Worm (Caenorhabditis elegans) whole organism, L2 larva: ENCODE results near the gene hrpu-2.

Experiments
- C34F6.9 ChIP-seq: fragments of 150-350 bp; optimal IDR thresholded peaks from 2 replicates; lab custom pipeline; 2014; ENCODE audit warnings: missing biosample characterization, missing genetic modification characterization
- F13H6.1 ChIP-seq: sonication (generic microtip); optimal IDR thresholded peaks from 2 replicates; lab custom pipeline; 2016; ENCODE audit warnings: missing genetic modification characterization, missing compliant biosample characterization
- R02D3.7 ChIP-seq: fragments of 150-350 bp; optimal IDR thresholded peaks from 2 replicates; lab custom pipeline; 2014; ENCODE audit warnings: missing biosample characterization, missing genetic modification characterization
- Y55F3AM.14 ChIP-seq: fragments of 200-800 bp; sonication (Bioruptor generic); optimal IDR thresholded peaks from 2 replicates; lab custom pipeline; 2018; ENCODE audit warnings: mild to moderate bottlenecking, missing genetic modification characterization, missing compliant biosample characterization
- ZK546.5 ChIP-seq: sonication (generic microtip); optimal IDR thresholded peaks from 2 replicates; lab custom pipeline; 2017; ENCODE audit warnings: missing biosample characterization, missing genetic modification characterization
- alr-1 ChIP-seq: fragments of 150-350 bp; optimal IDR thresholded peaks from 2 replicates; lab custom pipeline; 2014; ENCODE audit warnings: missing biosample characterization, missing genetic modification characterization
- aly-2 ChIP-seq: fragments of 150-350 bp; optimal IDR thresholded peaks from 2 replicates; lab custom pipeline; 2014; ENCODE audit warnings: missing biosample characterization, missing genetic modification characterization
- ama-1 ChIP-seq: fragments of 150-350 bp; optimal IDR thresholded peaks from 2 replicates; lab custom pipeline; 2018; ENCODE audit warnings: inconsistent platforms
- blmp-1 ChIP-seq: sonication (generic microtip); optimal IDR thresholded peaks from 2 replicates; lab custom pipeline; 2017; ENCODE audit warnings: missing genetic modification characterization, mild to moderate bottlenecking, missing compliant biosample characterization, antibody characterized with exemption, moderate library complexity; ENCODE audit not compliant: insufficient read depth
- ceh-16 ChIP-seq: fragments of 150-350 bp; optimal IDR thresholded peaks from 2 replicates; lab custom pipeline; 2014; ENCODE audit warnings: missing biosample characterization, missing genetic modification characterization
- crh-2 ChIP-seq: sonication (generic microtip); optimal IDR thresholded peaks from 2 replicates; lab custom pipeline; 2017; ENCODE audit warnings: missing biosample characterization, missing genetic modification characterization
- dmd-4 ChIP-seq: sonication (generic microtip); optimal IDR thresholded peaks from 2 replicates; lab custom pipeline; 2017; ENCODE audit warnings: missing biosample characterization, missing genetic modification characterization
- egl-27 ChIP-seq: sonication (generic microtip); optimal IDR thresholded peaks from 3 replicates; lab custom pipeline; 2017; ENCODE audit warnings: missing biosample characterization, missing genetic modification reagents, missing genetic modification characterization
- elt-1 ChIP-seq: fragments of 150-350 bp; optimal IDR thresholded peaks from 2 replicates; lab custom pipeline; 2014; ENCODE audit warnings: missing biosample characterization, missing genetic modification characterization
- elt-3 ChIP-seq: sonication (generic microtip); optimal IDR thresholded peaks from 2 replicates; lab custom pipeline; 2017; ENCODE audit warnings: missing biosample characterization, missing genetic modification characterization
- fos-1 ChIP-seq: fragments of 150-350 bp; optimal IDR thresholded peaks from 2 replicates; lab custom pipeline; 2014; ENCODE audit warnings: missing biosample characterization, missing genetic modification characterization
- gmeb-1 ChIP-seq: fragments of 150-350 bp; optimal IDR thresholded peaks from 2 replicates; lab custom pipeline; 2014; ENCODE audit warnings: missing biosample characterization, missing genetic modification characterization
- lin-11 ChIP-seq: fragments of 150-350 bp; sonication (generic microtip); optimal IDR thresholded peaks from 2 replicates; lab custom pipeline; 2014; ENCODE audit warnings: missing biosample characterization, missing genetic modification characterization, inconsistent platforms, mixed read lengths
- lin-13 ChIP-seq: fragments of 150-350 bp; optimal IDR thresholded peaks from 2 replicates; lab custom pipeline; 2014; ENCODE audit warnings: missing biosample characterization, missing genetic modification reagents, missing genetic modification characterization
- lin-39 ChIP-seq: fragments of 150-350 bp; optimal IDR thresholded peaks from 2 replicates; lab custom pipeline; 2014; ENCODE audit warnings: missing biosample characterization, missing genetic modification reagents, missing genetic modification characterization
- lsy-2 ChIP-seq, 2 experiments: fragments of 150-350 bp in 1 of 2; sonication (generic microtip) in 1 of 2; optimal IDR thresholded peaks; 2 replicates each; lab custom pipeline; 2014 to 2017; ENCODE audit warnings: missing biosample characterization in 2 of 2, missing genetic modification characterization in 2 of 2
- mab-5 ChIP-seq: fragments of 150-350 bp; optimal IDR thresholded peaks from 2 replicates; lab custom pipeline; 2014; ENCODE audit warnings: missing biosample characterization, missing genetic modification characterization
- mbf-1 ChIP-seq: sonication (generic microtip); optimal IDR thresholded peaks from 2 replicates; lab custom pipeline; 2017; ENCODE audit warnings: missing biosample characterization, missing genetic modification characterization
- mdl-1 ChIP-seq, 2 experiments: fragments of 150-350 bp in 1 of 2; sonication (generic microtip) in 1 of 2; optimal IDR thresholded peaks; 2 replicates each; lab custom pipeline; 2017; ENCODE audit warnings: missing biosample characterization in 2 of 2, missing genetic modification characterization in 2 of 2
- nhr-10 ChIP-seq: sonication (generic microtip); optimal IDR thresholded peaks from 2 replicates; lab custom pipeline; 2017; ENCODE audit warnings: missing biosample characterization, missing genetic modification characterization
- nhr-11 ChIP-seq: fragments of 150-350 bp; optimal IDR thresholded peaks from 2 replicates; lab custom pipeline; 2014; ENCODE audit warnings: missing biosample characterization, missing genetic modification characterization
- nhr-12 ChIP-seq: fragments of 150-350 bp; optimal IDR thresholded peaks from 2 replicates; lab custom pipeline; 2014; ENCODE audit warnings: missing biosample characterization, missing genetic modification characterization
- nhr-129 ChIP-seq: fragments of 150-350 bp; optimal IDR thresholded peaks from 2 replicates; lab custom pipeline; 2014; ENCODE audit warnings: missing biosample characterization, missing genetic modification characterization
- nhr-21 ChIP-seq: fragments of 150-350 bp; optimal IDR thresholded peaks from 2 replicates; lab custom pipeline; 2014; ENCODE audit warnings: missing biosample characterization, missing genetic modification characterization
- nhr-23 ChIP-seq: fragments of 150-350 bp; optimal IDR thresholded peaks from 2 replicates; lab custom pipeline; 2014; ENCODE audit warnings: missing biosample characterization, missing genetic modification reagents, missing genetic modification characterization
- nhr-237 ChIP-seq: fragments of 150-350 bp; optimal IDR thresholded peaks from 2 replicates; lab custom pipeline; 2014; ENCODE audit warnings: missing biosample characterization, missing genetic modification characterization
- nhr-25 ChIP-seq: fragments of 150-350 bp; sonication (generic microtip); optimal IDR thresholded peaks from 3 replicates; lab custom pipeline; 2014; ENCODE audit warnings: missing biosample characterization, missing genetic modification characterization
- nhr-6 ChIP-seq: fragments of 150-350 bp; optimal IDR thresholded peaks from 2 replicates; lab custom pipeline; 2014; ENCODE audit warnings: missing biosample characterization, missing genetic modification characterization
- nhr-77 ChIP-seq: fragments of 150-350 bp; optimal IDR thresholded peaks from 2 replicates; lab custom pipeline; 2014; ENCODE audit warnings: missing biosample characterization, missing genetic modification characterization
- peb-1 ChIP-seq: fragments of 150-350 bp; optimal IDR thresholded peaks from 2 replicates; lab custom pipeline; 2014; ENCODE audit warnings: missing biosample characterization, missing genetic modification characterization
- sem-4 ChIP-seq: fragments of 150-350 bp; optimal IDR thresholded peaks from 2 replicates; lab custom pipeline; 2014; ENCODE audit warnings: missing biosample characterization, missing genetic modification reagents, missing genetic modification characterization
- skn-1 ChIP-seq: sonication (generic microtip); optimal IDR thresholded peaks from 2 replicates; lab custom pipeline; 2017; ENCODE audit warnings: missing biosample characterization, missing genetic modification characterization
- sma-3 ChIP-seq: sonication (generic microtip); optimal IDR thresholded peaks from 2 replicates; lab custom pipeline; 2016; ENCODE audit warnings: missing genetic modification reagents, missing genetic modification characterization, missing compliant biosample characterization
- sma-9 ChIP-seq, 2 experiments: fragments of 150-350 bp in 1 of 2; sonication (generic microtip) in 1 of 2; optimal IDR thresholded peaks; 2 replicates each; lab custom pipeline; 2014 to 2016; ENCODE audit warnings: missing genetic modification characterization in 2 of 2, mild to moderate bottlenecking in 1 of 2, missing biosample characterization in 1 of 2, missing compliant biosample characterization in 1 of 2, missing genetic modification reagents in 1 of 2, moderate library complexity in 1 of 2
- snpc-4 ChIP-seq: fragments of 150-350 bp; optimal IDR thresholded peaks from 2 replicates; lab custom pipeline; 2014; ENCODE audit warnings: missing biosample characterization, missing genetic modification characterization
- unc-39 ChIP-seq: fragments of 150-350 bp; optimal IDR thresholded peaks from 2 replicates; lab custom pipeline; 2014; ENCODE audit warnings: missing biosample characterization, missing genetic modification characterization
- unc-55 ChIP-seq: fragments of 150-350 bp; sonication (generic microtip); optimal IDR thresholded peaks from 3 replicates; lab custom pipeline; 2014; ENCODE audit warnings: missing biosample characterization, missing genetic modification reagents, missing genetic modification characterization
- unc-62 ChIP-seq: fragments of 150-350 bp; optimal IDR thresholded peaks from 2 replicates; lab custom pipeline; 2014; ENCODE audit warnings: missing biosample characterization, missing genetic modification reagents, missing genetic modification characterization
- zag-1 ChIP-seq: fragments of 150-350 bp; optimal IDR thresholded peaks from 2 replicates; lab custom pipeline; 2014; ENCODE audit warnings: missing biosample characterization, missing genetic modification characterization
- ztf-1 ChIP-seq: fragments of 200-800 bp; sonication (Bioruptor generic); conservative IDR thresholded peaks from 2 replicates; pipeline ENCODE4 v1.3.6; 2022; ENCODE audit warnings: missing genetic modification characterization, missing compliant biosample characterization
- ztf-11 ChIP-seq: sonication (generic microtip); optimal IDR thresholded peaks from 2 replicates; lab custom pipeline; 2017; ENCODE audit warnings: missing biosample characterization, missing genetic modification characterization
- ztf-4 ChIP-seq: fragments of 150-350 bp; optimal IDR thresholded peaks from 2 replicates; lab custom pipeline; 2014; ENCODE audit warnings: missing biosample characterization, missing genetic modification characterization

hrpu-2 gene

DNA sequence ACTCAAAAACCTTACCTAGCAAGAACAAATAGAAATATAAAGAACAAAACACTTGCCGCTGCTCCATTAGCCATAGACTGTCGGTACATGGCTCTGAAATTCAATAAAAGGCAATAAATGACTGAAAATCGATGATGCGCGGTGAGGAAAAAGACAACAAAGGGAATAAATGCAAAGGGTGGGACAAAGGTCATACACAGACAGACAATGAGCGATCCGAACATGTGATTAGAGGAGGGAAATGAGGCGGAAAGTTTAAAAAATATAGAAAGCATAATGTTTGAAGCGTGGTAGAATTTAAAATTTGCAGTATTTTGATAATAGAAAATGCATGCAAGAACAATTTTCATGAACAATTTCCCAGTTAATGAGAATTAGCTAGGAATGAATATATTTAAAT lies 37.2 kb upstream of the hrpu-2 start, which contains the start of gene C54E4.12:
TSS of gene C54E4.12 (minus strand) at position 101 of the 400 bp plus-strand sequence.
- TF ChIP-seq crh-2 (tag; lab: Kevin White, UChicago) (no peak), elt-1 (no peak)

DNA sequence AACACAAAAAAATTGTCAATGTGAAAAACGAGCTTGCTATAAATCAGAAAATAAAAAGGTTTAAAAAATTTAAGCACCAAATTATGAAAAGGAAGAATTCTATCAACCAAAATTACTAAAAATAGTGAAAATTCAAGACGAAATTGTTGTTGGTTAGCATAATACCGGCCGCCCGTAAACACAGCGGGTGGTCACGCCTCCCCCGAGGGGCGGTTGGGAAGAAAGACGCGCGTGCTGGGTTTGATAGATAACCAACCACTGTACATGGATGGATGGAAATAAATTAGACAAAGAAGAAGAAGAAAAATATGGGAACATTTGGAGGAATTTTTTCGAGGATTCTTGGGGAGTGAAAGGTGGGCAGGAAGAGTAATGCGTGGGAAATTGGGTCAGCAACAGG lies 35.4 kb upstream of the hrpu-2 start:
- no peak for TF ChIP-seq nhr-77
- no peak for TF ChIP-seq unc-62 (GFP tag; lab: Kevin White, UChicago)
- no peak for TF ChIP-seq elt-1
- TF ChIP-seq skn-1 (tag; lab: Kevin White, UChicago), result no peak
- no peak for TF ChIP-seq unc-39 (tag; lab: Kevin White, UChicago)
- no peak for TF ChIP-seq nhr-21 (tag; lab: Kevin White, UChicago)
- TF ChIP-seq sma-9 (GFP tag; optimal IDR thresholded peaks at IDR 0.05; lab: Kevin White, UChicago), result no peak
- TF ChIP-seq sma-9 (tag; optimal IDR thresholded peaks at IDR 0.05; lab: Kevin White, UChicago), result no peak
- no peak for TF ChIP-seq R02D3.7 (tag; lab: Kevin White, UChicago)
- TF ChIP-seq ztf-11 (tag; lab: Kevin White, UChicago), result no peak
- TF ChIP-seq F13H6.1 (tag; lab: Kevin White, UChicago), result no peak
- TF ChIP-seq ztf-1 (GFP tag; lab: Robert Waterston, UW), result no peak
- no peak for TF ChIP-seq nhr-10 (tag; lab: Kevin White, UChicago)
- no peak for TF ChIP-seq ZK546.5 (tag; lab: Kevin White, UChicago)
- no peak for TF ChIP-seq lsy-2 (tag; optimal IDR thresholded peaks at IDR 0.05; lab: Kevin White, UChicago)
- no peak for TF ChIP-seq nhr-6 (tag; lab: Kevin White, UChicago)
- TF ChIP-seq peb-1, result no peak
- no peak for TF ChIP-seq ztf-4 (tag; lab: Kevin White, UChicago)
- no peak for TF ChIP-seq elt-3 (tag; lab: Kevin White, UChicago)
- no peak for TF ChIP-seq ama-1 (lab: Kevin White, UChicago)

DNA sequence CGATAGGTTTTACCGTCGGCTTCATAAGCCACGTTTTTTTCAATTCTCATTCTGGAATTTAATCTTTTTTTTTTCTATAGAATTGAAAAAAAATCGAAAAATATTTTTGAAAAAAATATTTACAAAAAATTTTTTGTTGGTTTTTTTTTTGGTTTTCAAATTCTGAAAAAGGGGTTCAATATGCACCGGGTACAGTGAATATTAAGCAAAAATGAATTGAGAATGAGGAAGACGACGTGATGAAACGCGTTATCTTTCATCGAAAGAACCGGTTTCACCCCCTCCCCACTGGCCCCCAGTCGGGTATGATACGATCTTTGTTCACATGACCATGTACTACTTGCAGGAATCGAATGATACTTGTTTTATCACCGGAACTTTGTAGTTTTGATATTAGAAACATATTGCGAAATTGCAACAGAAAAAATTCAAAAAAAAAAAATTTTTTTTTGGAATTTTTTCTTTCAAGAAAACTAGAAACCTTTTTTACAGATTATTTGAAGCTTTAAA lies 28.4 kb upstream of the hrpu-2 start, which contains the start of gene C54E4.5:
TSS of gene C54E4.5 (minus strand) at position 51 of the 510 bp plus-strand sequence.
- TF ChIP-seq crh-2 (tag; lab: Kevin White, UChicago) (peak; percentile 6), alr-1 (tag; lab: Kevin White, UChicago) (no peak), elt-1 (no peak), sma-9 (GFP tag; optimal IDR thresholded peaks at IDR 0.05; lab: Kevin White, UChicago) (peak; percentile 80), sma-9 (tag; optimal IDR thresholded peaks at IDR 0.05; lab: Kevin White, UChicago) (no peak), lin-13 (GFP tag; lab: Kevin White, UChicago) (no peak), mab-5 (tag; lab: Kevin White, UChicago) (no peak), F13H6.1 (tag; lab: Kevin White, UChicago) (no peak), nhr-23 (no peak), sem-4 (no peak), nhr-10 (tag; lab: Kevin White, UChicago) (no peak), mdl-1 (tag; optimal IDR thresholded peaks at IDR 0.05; lab: Kevin White, UChicago) (no peak), peb-1 (no peak), nhr-129 (tag; lab: Kevin White, UChicago) (no peak), lin-11 (tag; lab: Kevin White, UChicago) (no peak), sma-3 (GFP tag; lab: Kevin White, UChicago) (peak; percentile 52), R02D3.7 (tag; lab: Kevin White, UChicago) (no peak), nhr-21 (tag; lab: Kevin White, UChicago) (peak; percentile 53), elt-3 (tag; lab: Kevin White, UChicago) (no peak), gmeb-1 (tag; lab: Kevin White, UChicago) (peak; percentile 38), nhr-77 (no peak), nhr-25 (peak; percentile 70), ztf-1 (GFP tag; lab: Robert Waterston, UW) (no peak), ZK546.5 (tag; lab: Kevin White, UChicago) (no peak), aly-2 (tag; lab: Kevin White, UChicago) (no peak), unc-62 (GFP tag; lab: Kevin White, UChicago) (no peak), C34F6.9 (tag; lab: Kevin White, UChicago) (no peak), ztf-4 (tag; lab: Kevin White, UChicago) (no peak), unc-55 (no peak), nhr-6 (tag; lab: Kevin White, UChicago) (no peak), ama-1 (lab: Kevin White, UChicago) (no peak), nhr-237 (tag; lab: Kevin White, UChicago) (no peak), ceh-16 (tag; lab: Kevin White, UChicago) (peak; percentile 3), Y55F3AM.14 (no peak), lsy-2 (tag; optimal IDR thresholded peaks at IDR 0.05; lab: Kevin White, UChicago) (no peak), blmp-1 (tag; lab: Kevin White, UChicago) (peak; percentile 44), skn-1 (tag; lab: Kevin White, UChicago) (no peak), nhr-12 (tag; lab: Kevin White, UChicago) (no peak), mbf-1 (tag; lab: Kevin White, UChicago) (no peak), fos-1 (tag; lab: Kevin White, UChicago) (no peak), lin-39 (tag; lab: Kevin White, UChicago) (no peak), ztf-11 (tag; lab: Kevin White, UChicago) (no peak), zag-1 (tag; lab: Kevin White, UChicago) (no peak), egl-27 (tag; lab: Kevin White, UChicago) (peak; percentile 54), nhr-11 (tag; lab: Kevin White, UChicago) (no peak), dmd-4 (tag; lab: Kevin White, UChicago) (no peak), snpc-4 (tag; lab: Kevin White, UChicago) (no peak)
